Worm (Caenorhabditis elegans) whole organism, L2 larva: ENCODE data around the gene dve-1.

Experiments used
- F13H6.1 ChIP-seq: sonication (generic microtip); optimal IDR thresholded peaks from 2 replicates; lab custom pipeline; 2016; ENCODE audit warnings: missing genetic modification characterization, missing compliant biosample characterization
- ZK546.5 ChIP-seq: sonication (generic microtip); optimal IDR thresholded peaks from 2 replicates; lab custom pipeline; 2017; ENCODE audit warnings: missing biosample characterization, missing genetic modification characterization
- elt-3 ChIP-seq: sonication (generic microtip); optimal IDR thresholded peaks from 2 replicates; lab custom pipeline; 2017; ENCODE audit warnings: missing biosample characterization, missing genetic modification characterization

DNA sequence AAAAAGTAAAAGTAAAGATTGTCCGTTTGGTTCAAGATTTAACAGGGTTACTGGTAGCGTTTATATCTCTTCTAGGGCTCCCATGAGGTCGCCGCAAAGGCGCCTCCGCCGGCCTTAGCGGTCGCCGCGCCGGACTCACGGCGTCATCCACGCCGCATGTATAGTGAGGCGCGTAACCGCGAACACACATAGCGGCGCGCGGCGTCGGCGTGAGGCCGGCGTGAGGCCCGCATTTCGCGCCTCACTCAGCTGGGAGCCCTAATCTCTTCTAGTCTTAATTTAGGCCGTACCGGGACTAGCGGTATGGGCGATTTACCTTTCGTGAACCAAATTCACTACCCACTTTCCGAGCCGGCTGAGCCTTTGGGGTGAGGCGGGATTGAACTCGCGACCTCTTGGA is 28.0 kb upstream of the dve-1 start:
- no peak for TF ChIP-seq ZK546.5 (tag; lab: Kevin White, UChicago)
- no peak for TF ChIP-seq F13H6.1 (tag; lab: Kevin White, UChicago)
- no peak for TF ChIP-seq elt-3 (tag; lab: Kevin White, UChicago)
